Worm (Caenorhabditis elegans) whole organism, L4/young adult: ENCODE measurements around the gene znf-706.

Experiments
- W03F9.2 ChIP-seq: fragments of 150-350 bp; optimal IDR thresholded peaks from 2 replicates; lab custom pipeline; 2014; ENCODE audit warnings: missing biosample characterization, missing genetic modification characterization
- dao-5 ChIP-seq: sonication (generic microtip); optimal IDR thresholded peaks from 2 replicates; lab custom pipeline; 2016; ENCODE audit warnings: missing genotype, missing genetic modification characterization, moderate library complexity, missing compliant biosample characterization
- him-1 ChIP-seq: sonication (generic microtip); optimal IDR thresholded peaks from 2 replicates; lab custom pipeline; 2016; ENCODE audit warnings: missing genotype, missing genetic modification reagents, missing genetic modification characterization, missing compliant biosample characterization

- TF ChIP-seq W03F9.2 (no peak), him-1 (tag; lab: Kevin White, UChicago) (no peak), dao-5 (no peak)
Measured at ce11 chrIV:9070188-9070587, 25.8 kb downstream of the znf-706 start.
